Worm (Caenorhabditis elegans) whole organism, L4 larva: ENCODE results near the gene srh-239.

Experiments used
- ceh-32 ChIP-seq: sonication (generic microtip); optimal IDR thresholded peaks from 2 replicates; lab custom pipeline; 2016; ENCODE audit warnings: mild to moderate bottlenecking, missing genetic modification characterization, missing compliant biosample characterization; ENCODE audit not compliant: poor library complexity
- nhr-10 ChIP-seq: fragments of 150-350 bp; optimal IDR thresholded peaks from 2 replicates; lab custom pipeline; 2014; ENCODE audit warnings: missing biosample characterization, missing genetic modification characterization
- snpc-4 ChIP-seq: fragments of 150-350 bp; optimal IDR thresholded peaks from 2 replicates; lab custom pipeline; 2014; ENCODE audit warnings: missing biosample characterization, missing genetic modification characterization

- no peak for TF ChIP-seq nhr-10 (tag; lab: Kevin White, UChicago)
- TF ChIP-seq ceh-32 (tag; lab: Kevin White, UChicago): no peak
- no peak for TF ChIP-seq snpc-4
These were observed 18.9 kb downstream of the srh-239 start, which contains the start of gene rocf-1 for ce11 chrV:15464402-15464801.
